Worm (Caenorhabditis elegans): ENCODE measurements around the gene H03A11.2.

H03A11.2 gene

DNA sequence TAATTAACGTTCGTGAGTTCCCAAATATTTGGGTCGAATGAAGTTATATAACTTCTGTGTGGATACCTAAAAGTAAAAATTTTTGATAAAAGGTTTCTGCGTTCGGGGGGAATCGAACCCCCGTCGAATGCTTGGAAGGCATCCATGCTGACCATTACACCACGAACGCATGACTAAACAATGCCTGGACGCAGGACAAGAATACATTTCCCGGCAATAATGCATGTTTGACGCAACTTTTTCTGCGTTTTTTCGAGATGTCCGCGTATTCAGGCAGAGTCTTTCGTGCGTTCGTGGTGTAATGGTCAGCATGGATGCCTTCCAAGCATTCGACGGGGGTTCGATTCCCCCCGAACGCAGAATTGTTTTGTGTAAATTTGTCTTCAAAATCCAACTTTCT, 29.7 kb downstream of the H03A11.2 start (continued):
- TF ChIP-seq snpc-1.3 (tag; optimal IDR thresholded peaks at IDR 0.05; ENCODE audit: insufficient read depth) (peak; percentile 68), ets-4 (GFP tag; optimal IDR thresholded peaks at IDR 0.05) (peak; percentile 40), F52B5.7 (tag; optimal IDR thresholded peaks at IDR 0.05) (peak; percentile 90), zim-3 (tag; optimal IDR thresholded peaks at IDR 0.05) (peak; percentile 83), tbx-9 (tag; optimal IDR thresholded peaks at IDR 0.05; ENCODE audit: borderline replicate concordance) (no peak), ztf-25 (GFP tag; IDR thresholded peaks at IDR 0.05) (peak; percentile 96), lin-35 (GFP tag; optimal IDR thresholded peaks at IDR 0.05) (peak in 1 of 3 experiments; percentile 68), D2030.7 (GFP tag; IDR thresholded peaks at IDR 0.05) (peak; percentile 85), snpc-1.1 (tag; optimal IDR thresholded peaks at IDR 0.05; ENCODE audit: insufficient read depth) (peak; percentile 74), pbrm-1 (GFP tag; IDR thresholded peaks at IDR 0.05) (peak; percentile 90; the same call in 1 of the 2 replicates), unc-130 (GFP tag; optimal IDR thresholded peaks at IDR 0.05) (peak; percentile 29), F23B12.7 (tag; optimal IDR thresholded peaks at IDR 0.05; ENCODE audit: insufficient read depth) (peak; percentile 93), aptf-3 (GFP tag; IDR thresholded peaks at IDR 0.05) (peak; percentile 92), madf-8 (GFP tag; conservative IDR thresholded peaks at IDR 0.05) (peak; percentile 30; the same call in 1 of the 2 replicates), gei-17 (GFP tag; optimal IDR thresholded peaks at IDR 0.05) (peak; percentile 78), T07F8.4 (tag; optimal IDR thresholded peaks at IDR 0.05) (peak; percentile 79), ceh-27 (GFP tag; optimal IDR thresholded peaks at IDR 0.05) (peak; percentile 65), rec-8 (tag; optimal IDR thresholded peaks at IDR 0.05) (peak; percentile 86 to 88), ama-1 (optimal IDR thresholded peaks at IDR 0.05) (no peak), ama-1 (GFP tag; optimal IDR thresholded peaks at IDR 0.05) (peak; percentile 34 to 89), snpc-4 (GFP tag; optimal IDR thresholded peaks at IDR 0.05) (peak; percentile 78), snpc-4 (tag; optimal IDR thresholded peaks at IDR 0.05) (peak; percentile 56 to 89 (median 78)), B0336.3 (GFP tag; IDR thresholded peaks at IDR 0.05) (no peak; the same call in 1 of the 2 replicates), B0035.1 (tag; optimal IDR thresholded peaks at IDR 0.05) (peak; percentile 9), egl-18 (GFP tag; IDR thresholded peaks at IDR 0.05) (peak; percentile 51; the same call in 1 of the 2 replicates), nhr-80 (tag; optimal IDR thresholded peaks at IDR 0.05) (peak; percentile 42), dpl-1 (GFP tag; optimal IDR thresholded peaks at IDR 0.05) (peak; percentile 22), cebp-2 (GFP tag; IDR thresholded peaks at IDR 0.05) (peak; percentile 79; the same call in 1 of the 2 replicates), hlh-12 (tag; optimal IDR thresholded peaks at IDR 0.05) (peak; percentile 3), lsl-1 (GFP tag; optimal IDR thresholded peaks at IDR 0.05) (no peak), dox-1 (GFP tag; IDR thresholded peaks at IDR 0.05) (no peak; the same call in 1 of the 2 replicates), attf-5 (GFP tag; optimal IDR thresholded peaks at IDR 0.05) (peak; percentile 63), aptf-2 (GFP tag; conservative IDR thresholded peaks at IDR 0.05) (peak; percentile 71), egl-44 (GFP tag; IDR thresholded peaks at IDR 0.05) (peak; percentile 58; the same call in 1 of the 2 replicates), athp-1 (tag; optimal IDR thresholded peaks at IDR 0.05) (peak; percentile 90), hmg-20 (GFP tag; IDR thresholded peaks at IDR 0.05) (peak; percentile 86), somi-1 (GFP tag; optimal IDR thresholded peaks at IDR 0.05) (peak; percentile 77), xnd-1 (tag; optimal IDR thresholded peaks at IDR 0.05) (no peak), lin-40 (tag; optimal IDR thresholded peaks at IDR 0.05) (peak; percentile 84), mes-4 (tag; optimal IDR thresholded peaks at IDR 0.05) (peak; percentile 86), fkh-3 (tag; optimal IDR thresholded peaks at IDR 0.05) (peak; percentile 55), nfya-1 (tag; optimal IDR thresholded peaks at IDR 0.05; ENCODE audit: borderline replicate concordance, insufficient read depth) (no peak), sptf-2 (GFP tag; optimal IDR thresholded peaks at IDR 0.05) (no peak), tlf-1 (GFP tag; optimal IDR thresholded peaks at IDR 0.05) (peak; percentile 21), attf-3 (GFP tag; conservative IDR thresholded peaks at IDR 0.05) (peak; percentile 52; the same call in 1 of the 2 replicates), Y53F4B.3 (GFP tag; IDR thresholded peaks at IDR 0.05) (peak; percentile 66; the same call in 1 of the 2 replicates), sea-2 (GFP tag; IDR thresholded peaks at IDR 0.05) (no peak), ekl-4 (GFP tag; IDR thresholded peaks at IDR 0.05) (peak; percentile 79)

Measured in whole organism, young adult.